Worm (Caenorhabditis elegans): Measurements from ENCODE around the gene T01G1.4.

DNA sequence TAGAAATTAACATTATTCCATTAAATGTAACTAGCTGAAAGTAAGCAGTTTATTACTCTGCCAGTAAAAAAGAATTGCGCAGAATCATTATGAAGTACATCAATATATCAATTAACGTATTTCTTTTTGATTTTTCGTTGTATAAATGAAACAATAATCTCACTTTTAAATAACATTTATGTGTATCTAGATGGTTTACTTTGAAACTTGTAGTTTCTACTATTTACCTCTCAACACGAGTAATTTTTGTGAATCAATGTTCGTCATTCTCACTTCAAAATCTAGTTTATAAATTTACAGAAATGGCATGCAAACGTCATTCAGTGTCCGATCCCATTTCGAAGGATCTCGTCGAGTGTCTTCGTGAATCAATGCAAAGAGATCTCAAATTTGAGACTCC is 44.2 kb downstream of the T01G1.4 start, which contains the start of gene gspd-1:
- TF ChIP-seq lsy-2 (tag; optimal IDR thresholded peaks at IDR 0.05) (no peak), mdl-1 (tag; optimal IDR thresholded peaks at IDR 0.05) (no peak), tlp-1 (tag; optimal IDR thresholded peaks at IDR 0.05) (no peak), nhr-12 (tag; optimal IDR thresholded peaks at IDR 0.05) (no peak), unc-130 (tag; optimal IDR thresholded peaks at IDR 0.05) (no peak), egl-27 (tag; optimal IDR thresholded peaks at IDR 0.05) (no peak)
